Worm (Caenorhabditis elegans) whole organism, young adult: ENCODE measurements around the gene C34E11.4.

Source experiments
- B0261.1 ChIP-seq: sonication (generic microtip); optimal IDR thresholded peaks from 2 replicates; lab custom pipeline; 2016; ENCODE audit warnings: mild to moderate bottlenecking, missing genetic modification characterization, moderate library complexity, missing compliant biosample characterization
- B0336.3 ChIP-seq: fragments of 200-800 bp; sonication (Bioruptor generic); IDR thresholded peaks from 2 replicates; pipeline ENCODE4 v1.3.6; 2022; ENCODE audit warnings: missing genetic modification characterization, missing compliant biosample characterization
- F22D6.2 ChIP-seq: sonication (generic microtip); optimal IDR thresholded peaks from 2 replicates; lab custom pipeline; 2016; ENCODE audit warnings: mild to moderate bottlenecking, missing genetic modification characterization, missing compliant biosample characterization
- F23B12.7 ChIP-seq: sonication (generic microtip); optimal IDR thresholded peaks from 2 replicates; lab custom pipeline; 2017; ENCODE audit warnings: missing genetic modification characterization, mild to moderate bottlenecking, missing compliant biosample characterization, antibody characterized with exemption, moderate library complexity; ENCODE audit not compliant: insufficient read depth
- F33H1.4 ChIP-seq: fragments of 200-800 bp; sonication (Bioruptor generic); IDR thresholded peaks from 2 replicates; pipeline ENCODE4 v1.3.6; 2022; ENCODE audit warnings: missing genetic modification reagents, missing genetic modification characterization, missing compliant biosample characterization
- F49E8.2 ChIP-seq: sonication (generic microtip); optimal IDR thresholded peaks from 3 replicates; lab custom pipeline; 2017; ENCODE audit warnings: missing genetic modification characterization, mild to moderate bottlenecking, missing compliant biosample characterization, antibody characterized with exemption, moderate library complexity; ENCODE audit not compliant: insufficient read depth
- F55B11.4 ChIP-seq: sonication (generic microtip); optimal IDR thresholded peaks from 2 replicates; lab custom pipeline; 2016; ENCODE audit warnings: missing compliant biosample characterization, missing genetic modification characterization, borderline replicate concordance; ENCODE audit not compliant: insufficient read depth
- F57A8.1 ChIP-seq: fragments of 200-800 bp; sonication (Bioruptor generic); optimal IDR thresholded peaks from 2 replicates; lab custom pipeline; 2018; ENCODE audit warnings: mild to moderate bottlenecking, missing genetic modification characterization, moderate library complexity, missing compliant biosample characterization
- K11D2.4 ChIP-seq: fragments of 200-800 bp; sonication (Bioruptor generic); IDR thresholded peaks from 2 replicates; pipeline ENCODE4 v1.3.6; 2022; ENCODE audit warnings: missing genetic modification reagents, missing genetic modification characterization, missing compliant biosample characterization
- Y56A3A.18 ChIP-seq: fragments of 200-800 bp; sonication (Bioruptor generic); IDR thresholded peaks from 2 replicates; pipeline ENCODE4 v1.3.6; 2022; ENCODE audit warnings: missing genetic modification reagents, missing genetic modification characterization, missing compliant biosample characterization
- Y67H2A.10 ChIP-seq: fragments of 200-800 bp; sonication (Bioruptor generic); conservative IDR thresholded peaks from 2 replicates; pipeline ENCODE4 v1.3.6; 2022; ENCODE audit warnings: missing genetic modification reagents, missing genetic modification characterization, missing compliant biosample characterization
- Y79H2A.3 ChIP-seq: fragments of 200-800 bp; sonication (Bioruptor generic); conservative IDR thresholded peaks from 2 replicates; pipeline ENCODE4 v1.3.6; 2022; ENCODE audit warnings: missing genetic modification reagents, missing genetic modification characterization, missing compliant biosample characterization
- Y95B8A.8 ChIP-seq: fragments of 200-800 bp; sonication (Bioruptor generic); IDR thresholded peaks from 2 replicates; pipeline ENCODE4 v1.3.6; 2022; ENCODE audit warnings: missing genetic modification reagents, missing genetic modification characterization, missing compliant biosample characterization
- akir-1 ChIP-seq: fragments of 200-800 bp; sonication (Bioruptor generic); optimal IDR thresholded peaks from 2 replicates; lab custom pipeline; 2018; ENCODE audit warnings: mild to moderate bottlenecking, missing genetic modification characterization, moderate library complexity, missing compliant biosample characterization
- athp-1 ChIP-seq: sonication (generic microtip); optimal IDR thresholded peaks from 2 replicates; lab custom pipeline; 2017; ENCODE audit warnings: mild to moderate bottlenecking, missing genetic modification characterization, missing compliant biosample characterization
- attf-3 ChIP-seq: fragments of 200-800 bp; sonication (Bioruptor generic); conservative IDR thresholded peaks from 2 replicates; pipeline ENCODE4 v1.3.6; 2022; ENCODE audit warnings: missing genetic modification reagents, missing genetic modification characterization, missing compliant biosample characterization
- attf-5 ChIP-seq: fragments of 200-800 bp; sonication (Bioruptor generic); optimal IDR thresholded peaks from 2 replicates; lab custom pipeline; 2018; ENCODE audit warnings: mild to moderate bottlenecking, missing genetic modification characterization, missing compliant biosample characterization
- bed-2 ChIP-seq: fragments of 200-800 bp; sonication (Bioruptor generic); IDR thresholded peaks from 2 replicates; pipeline ENCODE4 v1.3.6; 2022; ENCODE audit warnings: missing genetic modification reagents, missing genetic modification characterization, missing compliant biosample characterization
- cebp-2 ChIP-seq: fragments of 200-800 bp; sonication (Bioruptor generic); IDR thresholded peaks from 2 replicates; pipeline ENCODE4 v1.3.6; 2022; ENCODE audit warnings: missing genetic modification characterization, missing compliant biosample characterization
- ceh-58 ChIP-seq: fragments of 200-800 bp; sonication (Bioruptor generic); IDR thresholded peaks from 2 replicates; pipeline ENCODE4 v1.3.6; 2022; ENCODE audit warnings: missing genetic modification characterization, missing compliant biosample characterization
- efl-1 ChIP-seq: fragments of 150-350 bp; optimal IDR thresholded peaks from 2 replicates; lab custom pipeline; 2014; ENCODE audit warnings: missing biosample characterization, missing genetic modification reagents, missing genetic modification characterization
- egl-18 ChIP-seq: fragments of 200-800 bp; sonication (Bioruptor generic); IDR thresholded peaks from 2 replicates; pipeline ENCODE4 v1.3.6; 2022; ENCODE audit warnings: missing genetic modification reagents, missing genetic modification characterization, missing compliant biosample characterization
- fkh-3 ChIP-seq: sonication (generic microtip); optimal IDR thresholded peaks from 2 replicates; lab custom pipeline; 2016; ENCODE audit warnings: mild to moderate bottlenecking, missing genetic modification characterization, missing compliant biosample characterization
- him-1 ChIP-seq: sonication (generic microtip); optimal IDR thresholded peaks from 2 replicates; lab custom pipeline; 2016; ENCODE audit warnings: missing genotype, missing genetic modification reagents, missing genetic modification characterization, missing compliant biosample characterization
- hlh-26 ChIP-seq: fragments of 200-800 bp; sonication (Bioruptor generic); conservative IDR thresholded peaks from 2 replicates; pipeline ENCODE4 v1.3.6; 2022; ENCODE audit warnings: missing genetic modification reagents, missing genetic modification characterization, missing compliant biosample characterization
- hrde-1 ChIP-seq: sonication (generic microtip); optimal IDR thresholded peaks from 2 replicates; lab custom pipeline; 2016; ENCODE audit warnings: missing genetic modification characterization, mild to moderate bottlenecking, missing compliant biosample characterization, moderate library complexity, missing genotype, missing genetic modification reagents, borderline replicate concordance
- lag-1 ChIP-seq: fragments of 200-800 bp; sonication (Bioruptor generic); IDR thresholded peaks from 2 replicates; pipeline ENCODE4 v1.3.6; 2022; ENCODE audit warnings: missing genetic modification reagents, missing genetic modification characterization, missing compliant biosample characterization
- lin-40 ChIP-seq: sonication (generic microtip); optimal IDR thresholded peaks from 2 replicates; lab custom pipeline; 2016; ENCODE audit warnings: missing genetic modification characterization, mild to moderate bottlenecking, missing compliant biosample characterization, missing genotype, missing genetic modification reagents
- lsl-1 ChIP-seq: fragments of 200-800 bp; sonication (Bioruptor generic); optimal IDR thresholded peaks from 2 replicates; lab custom pipeline; 2018; ENCODE audit warnings: mild to moderate bottlenecking, missing genetic modification characterization, moderate library complexity, missing compliant biosample characterization
- mel-28 ChIP-seq: sonication (generic microtip); optimal IDR thresholded peaks from 2 replicates; lab custom pipeline; 2016; ENCODE audit warnings: borderline replicate concordance, mild to moderate bottlenecking, missing genetic modification characterization, missing compliant biosample characterization
- nfya-1 ChIP-seq: sonication (generic microtip); optimal IDR thresholded peaks from 2 replicates; lab custom pipeline; 2017; ENCODE audit warnings: antibody characterized with exemption, missing compliant biosample characterization, missing genetic modification characterization, borderline replicate concordance; ENCODE audit not compliant: insufficient read depth
- nhr-120 ChIP-seq: fragments of 200-800 bp; sonication (Bioruptor generic); IDR thresholded peaks from 2 replicates; pipeline ENCODE4 v1.3.6; 2022; ENCODE audit warnings: missing genetic modification characterization, missing compliant biosample characterization
- nhr-179 ChIP-seq: sonication (generic microtip); optimal IDR thresholded peaks from 2 replicates; lab custom pipeline; 2016; ENCODE audit warnings: mild to moderate bottlenecking, missing genetic modification characterization, missing compliant biosample characterization
- pha-4 ChIP-seq: fragments of 150-350 bp; sonication (generic microtip); optimal IDR thresholded peaks from 2 replicates; lab custom pipeline; 2014; ENCODE audit warnings: missing biosample characterization, missing genetic modification reagents, missing genetic modification characterization
- rcor-1 ChIP-seq: fragments of 200-800 bp; sonication (Bioruptor generic); IDR thresholded peaks from 2 replicates; pipeline ENCODE4 v1.3.6; 2022; ENCODE audit warnings: missing genetic modification reagents, missing genetic modification characterization, missing compliant biosample characterization
- rpc-1 ChIP-seq, 2 experiments: fragments of 150-350 bp in 1 of 2; sonication (generic microtip) in 1 of 2; optimal IDR thresholded peaks; 2 replicates each; lab custom pipeline; 2014 to 2018; ENCODE audit warnings: missing biosample characterization in 1 of 2, missing genetic modification characterization in 1 of 2, missing genetic modification reagents in 1 of 2, missing genotype in 1 of 2
- snpc-1.3 ChIP-seq: sonication (generic microtip); optimal IDR thresholded peaks from 2 replicates; lab custom pipeline; 2017; ENCODE audit warnings: missing genetic modification characterization, mild to moderate bottlenecking, missing compliant biosample characterization, antibody characterized with exemption, moderate library complexity, missing genotype, missing genetic modification reagents; ENCODE audit not compliant: insufficient read depth
- snpc-3.4 ChIP-seq: sonication (generic microtip); optimal IDR thresholded peaks from 2 replicates; lab custom pipeline; 2017; ENCODE audit warnings: missing genetic modification characterization, mild to moderate bottlenecking, missing compliant biosample characterization, antibody characterized with exemption, moderate library complexity, missing genotype, missing genetic modification reagents
- tbp1 ChIP-seq: fragments of 200-800 bp; sonication (Bioruptor generic); optimal IDR thresholded peaks from 2 replicates; lab custom pipeline; 2018; ENCODE audit warnings: mild to moderate bottlenecking, missing genetic modification characterization, missing compliant biosample characterization
- tlf-1 ChIP-seq: fragments of 200-800 bp; sonication (Bioruptor generic); optimal IDR thresholded peaks from 2 replicates; lab custom pipeline; 2018; ENCODE audit warnings: mild to moderate bottlenecking, missing genetic modification characterization, missing compliant biosample characterization
- zim-3 ChIP-seq: sonication (generic microtip); optimal IDR thresholded peaks from 2 replicates; lab custom pipeline; 2017; ENCODE audit warnings: mild to moderate bottlenecking, missing genetic modification characterization, moderate library complexity, missing compliant biosample characterization

Gene C34E11.4

ce11 chrX:11757666-11758065 is 46.3 kb upstream of the C34E11.4 start (continued):
- TF ChIP-seq hlh-26 (GFP tag; lab: Robert Waterston, UW), result no peak
- no peak for TF ChIP-seq efl-1 (GFP tag; lab: Kevin White, UChicago)
- 0 out of 2 replicates have a peak, but pooled peaks have one; percentile 59 for TF ChIP-seq Y79H2A.3 (GFP tag; lab: Robert Waterston, UW)
- no peak for TF ChIP-seq pha-4 (tag; lab: Kevin White, UChicago)
- peak; percentile 57 for TF ChIP-seq hrde-1 (tag; lab: Kevin White, UChicago)
- TF ChIP-seq athp-1 (tag; lab: Kevin White, UChicago), result peak; percentile 52
- TF ChIP-seq F55B11.4 (tag; lab: Kevin White, UChicago), result no peak
- peak; percentile 40 for TF ChIP-seq F22D6.2 (tag; lab: Kevin White, UChicago)
- TF ChIP-seq Y67H2A.10 (GFP tag; lab: Robert Waterston, UW), result no peak
- TF ChIP-seq lsl-1 (GFP tag; lab: Kevin White, UChicago), result no peak
- no peak for TF ChIP-seq akir-1
- TF ChIP-seq zim-3 (tag; lab: Kevin White, UChicago), result no peak
- TF ChIP-seq him-1 (tag; lab: Kevin White, UChicago), result peak; percentile 96
- no peak for TF ChIP-seq nfya-1 (tag; lab: Kevin White, UChicago)
- TF ChIP-seq rcor-1 (GFP tag; lab: Robert Waterston, UW), result peak; percentile 87
- TF ChIP-seq ceh-58 (GFP tag; lab: Robert Waterston, UW), result no peak
- peak; percentile 72 for TF ChIP-seq attf-5 (GFP tag; lab: Kevin White, UChicago)
- TF ChIP-seq B0336.3 (GFP tag; lab: Robert Waterston, UW), result no peak
- 0 out of 2 replicates have a peak, but pooled peaks have one; percentile 42 for TF ChIP-seq egl-18 (GFP tag; lab: Robert Waterston, UW)
- peak; percentile 10 for TF ChIP-seq F49E8.2 (tag; lab: Kevin White, UChicago)
- no peak for TF ChIP-seq Y95B8A.8
- TF ChIP-seq F23B12.7 (tag; lab: Kevin White, UChicago), result peak; percentile 90
- TF ChIP-seq tbp1 (GFP tag; lab: Kevin White, UChicago), result peak; percentile 99
- peak; percentile 52 for TF ChIP-seq F57A8.1 (GFP tag; lab: Kevin White, UChicago)
- peak; percentile 77 for TF ChIP-seq K11D2.4 (GFP tag; lab: Robert Waterston, UW)
- TF ChIP-seq mel-28, result no peak
- TF ChIP-seq bed-2 (GFP tag; lab: Robert Waterston, UW), result peak; percentile 58; the same call in 1 of the 2 replicates
- TF ChIP-seq snpc-3.4 (tag; lab: Kevin White, UChicago), result peak; percentile 77
- TF ChIP-seq lin-40 (tag; lab: Kevin White, UChicago), result peak; percentile 73
- TF ChIP-seq snpc-1.3 (tag; lab: Kevin White, UChicago), result no peak
- TF ChIP-seq nhr-120, result 0 out of 2 replicates have a peak, but pooled peaks have one; percentile 77
- TF ChIP-seq B0261.1 (tag; lab: Kevin White, UChicago), result peak; percentile 97
- TF ChIP-seq rpc-1 (optimal IDR thresholded peaks at IDR 0.05; lab: Kevin White, UChicago), result peak; percentile 95
- TF ChIP-seq rpc-1 (tag; optimal IDR thresholded peaks at IDR 0.05; lab: Kevin White, UChicago), result peak; percentile 98
- peak; percentile 58 for TF ChIP-seq fkh-3 (tag; lab: Kevin White, UChicago)
- TF ChIP-seq lag-1 (GFP tag; lab: Robert Waterston, UW), result no peak
- TF ChIP-seq tlf-1 (GFP tag; lab: Kevin White, UChicago), result peak; percentile 60
- TF ChIP-seq cebp-2 (GFP tag; lab: Robert Waterston, UW), result 0 out of 2 replicates have a peak, but pooled peaks have one; percentile 87
- TF ChIP-seq F33H1.4 (GFP tag; lab: Robert Waterston, UW), result no peak
- TF ChIP-seq nhr-179 (tag; lab: Kevin White, UChicago), result no peak
- peak; percentile 92 for TF ChIP-seq Y56A3A.18 (GFP tag; lab: Robert Waterston, UW)
- TF ChIP-seq attf-3, result no peak; the same call in 1 of the 2 replicates
